Fruit fly (Drosophila melanogaster) whole organism, wandering third instar larva: ENCODE measurements around the gene Atac3.
A peak's percentile ranks its signal among the peaks of the same experiment; 100 is the strongest.

Experiments
- Abd-B ChIP-seq: fragments of >200 bp; optimal IDR thresholded peaks from 2 replicates; lab custom pipeline; 2017; ENCODE audit warnings: missing biosample characterization, missing genetic modification characterization
- CG32264 ChIP-seq: fragments of 200-800 bp; sonication (Bioruptor generic); optimal IDR thresholded peaks from 2 replicates; lab custom pipeline; 2016; ENCODE audit warnings: missing biosample characterization, missing genetic modification characterization
- CG9705 ChIP-seq: fragments of 200-800 bp; sonication (Bioruptor generic); optimal IDR thresholded peaks from 2 replicates; lab custom pipeline; 2018; ENCODE audit warnings: missing biosample characterization, mild to moderate bottlenecking, missing genetic modification characterization
- CrebA ChIP-seq: fragments of 200-800 bp; sonication (Bioruptor generic); optimal IDR thresholded peaks from 2 replicates; lab custom pipeline; 2016; ENCODE audit warnings: missing biosample characterization, mild to moderate bottlenecking, missing genetic modification characterization, borderline replicate concordance
- Dfd ChIP-seq: fragments of >200 bp; optimal IDR thresholded peaks from 2 replicates; lab custom pipeline; 2017; ENCODE audit warnings: missing biosample characterization, missing genetic modification characterization
- Dif ChIP-seq: fragments of 200-275, 200-300 bp; sonication (Bioruptor generic); optimal IDR thresholded peaks from 2 replicates; lab custom pipeline; 2018; ENCODE audit warnings: missing biosample characterization, missing genetic modification characterization; ENCODE audit not compliant: partially characterized antibody
- GATAd ChIP-seq: sonication (Bioruptor generic); optimal IDR thresholded peaks from 2 replicates; lab custom pipeline; 2016; ENCODE audit warnings: missing biosample characterization, missing genetic modification characterization
- HLH106 ChIP-seq: fragments of 200-800 bp; optimal IDR thresholded peaks from 3 replicates; lab custom pipeline; 2019; ENCODE audit warnings: missing biosample characterization, mild to moderate bottlenecking, missing genetic modification characterization, moderate library complexity
- Hnf4 ChIP-seq: fragments of 200-800 bp; sonication (Bioruptor generic); optimal IDR thresholded peaks from 2 replicates; lab custom pipeline; 2016; ENCODE audit warnings: missing biosample characterization, mild to moderate bottlenecking, missing genetic modification characterization
- Hr78 ChIP-seq: fragments of >200 bp; optimal IDR thresholded peaks from 2 replicates; lab custom pipeline; 2017; ENCODE audit warnings: missing biosample characterization, missing genetic modification characterization
- Hr83 ChIP-seq: fragments of 200-300 bp; sonication (Bioruptor generic); optimal IDR thresholded peaks from 2 replicates; lab custom pipeline; 2016; ENCODE audit warnings: missing biosample characterization, mild to moderate bottlenecking, missing genetic modification characterization, moderate library complexity; ENCODE audit not compliant: poor library complexity, severe bottlenecking
- Jra ChIP-seq: sonication (Bioruptor generic); optimal IDR thresholded peaks from 2 replicates; lab custom pipeline; 2016; ENCODE audit warnings: missing biosample characterization, missing genetic modification characterization
- Mio ChIP-seq: sonication (Bioruptor generic); optimal IDR thresholded peaks from 2 replicates; lab custom pipeline; 2016; ENCODE audit warnings: missing biosample characterization, missing genetic modification characterization
- Myc ChIP-seq: fragments of >200 bp; optimal IDR thresholded peaks from 2 replicates; lab custom pipeline; 2017
- N ChIP-seq: fragments of >200 bp; optimal IDR thresholded peaks from 2 replicates; lab custom pipeline; 2018; ENCODE audit warnings: missing biosample characterization, missing external identifiers, missing genetic modification characterization
- OdsH ChIP-seq: fragments of 200-800 bp; sonication (Bioruptor generic); optimal IDR thresholded peaks from 2 replicates; lab custom pipeline; 2016; ENCODE audit warnings: missing biosample characterization, mild to moderate bottlenecking, missing genetic modification characterization
- Rel ChIP-seq, 2 experiments: fragments of 200-800 bp; sonication (Bioruptor generic) in 1 of 2; optimal IDR thresholded peaks; 2 replicates in 1 of 2; 3 replicates in 1 of 2; lab custom pipeline; 2016 to 2019; ENCODE audit warnings: mild to moderate bottlenecking in 2 of 2, missing biosample characterization in 2 of 2, missing genetic modification characterization in 2 of 2, moderate library complexity in 1 of 2
- Sp1 ChIP-seq: fragments of 200-800 bp; sonication (Bioruptor generic); optimal IDR thresholded peaks from 3 replicates; lab custom pipeline; 2019; ENCODE audit warnings: missing biosample characterization, mild to moderate bottlenecking, missing genetic modification characterization, moderate library complexity
- Vsx2 ChIP-seq: fragments of 200-300, 225-300 bp; sonication (Bioruptor generic); optimal IDR thresholded peaks from 2 replicates; lab custom pipeline; 2018; ENCODE audit warnings: missing biosample characterization, missing genetic modification characterization; ENCODE audit not compliant: partially characterized antibody
- br ChIP-seq: fragments of 200-800 bp; sonication (Bioruptor generic); optimal IDR thresholded peaks from 2 replicates; lab custom pipeline; 2016; ENCODE audit warnings: missing biosample characterization, missing genetic modification characterization
- brk ChIP-seq: fragments of 200-800 bp; sonication (Bioruptor generic); optimal IDR thresholded peaks from 2 replicates; lab custom pipeline; 2016; ENCODE audit warnings: missing biosample characterization, mild to moderate bottlenecking, missing genetic modification characterization
- dl ChIP-seq, 2 experiments: fragments of 175-275, 200-275 bp in 1 of 2; fragments of 200-275 bp in 1 of 2; sonication (Bioruptor generic); optimal IDR thresholded peaks; lab custom pipeline; 2018; ENCODE audit warnings: mild to moderate bottlenecking in 2 of 2, missing biosample characterization in 2 of 2, missing genetic modification characterization in 2 of 2, moderate library complexity in 2 of 2; ENCODE audit not compliant: partially characterized antibody in 2 of 2, insufficient read depth in 1 of 2
- dmrt93B ChIP-seq: fragments of 200-800 bp; sonication (Bioruptor generic); optimal IDR thresholded peaks from 2 replicates; lab custom pipeline; 2018; ENCODE audit warnings: missing biosample characterization, mild to moderate bottlenecking, missing genetic modification characterization
- dsf ChIP-seq: sonication (Bioruptor generic); optimal IDR thresholded peaks from 2 replicates; lab custom pipeline; 2016; ENCODE audit warnings: missing biosample characterization, missing genetic modification characterization, borderline replicate concordance
- ey ChIP-seq: fragments of 200-800 bp; sonication (Bioruptor generic); optimal IDR thresholded peaks from 2 replicates; lab custom pipeline; 2016; ENCODE audit warnings: missing biosample characterization, missing genetic modification characterization
- foxo ChIP-seq, 2 experiments: fragments of 200-800 bp; sonication (Bioruptor generic); optimal IDR thresholded peaks; 2 replicates in 1 of 2; 3 replicates in 1 of 2; lab custom pipeline; 2016 to 2017; ENCODE audit warnings: missing biosample characterization in 2 of 2, missing genetic modification characterization in 2 of 2
- fru ChIP-seq: fragments of 200-800 bp; sonication (Bioruptor generic); optimal IDR thresholded peaks from 3 replicates; lab custom pipeline; 2016; ENCODE audit warnings: missing biosample characterization, mild to moderate bottlenecking, missing genetic modification characterization
- h ChIP-seq: fragments of 200-800 bp; sonication (Bioruptor generic); optimal IDR thresholded peaks from 3 replicates; lab custom pipeline; 2016; ENCODE audit warnings: missing biosample characterization, mild to moderate bottlenecking, missing genetic modification characterization
- jim ChIP-seq: fragments of 175-275, 200-325 bp; sonication (Bioruptor generic); optimal IDR thresholded peaks from 2 replicates; lab custom pipeline; 2016; ENCODE audit warnings: missing biosample characterization, mild to moderate bottlenecking, missing genetic modification characterization
- lola ChIP-seq: fragments of >200 bp; optimal IDR thresholded peaks from 2 replicates; lab custom pipeline; 2017; ENCODE audit warnings: missing biosample characterization, missing genetic modification characterization
- pan ChIP-seq: fragments of >200 bp; optimal IDR thresholded peaks from 2 replicates; lab custom pipeline; 2017
- psq ChIP-seq: fragments of 200-800 bp; sonication (Bioruptor generic); optimal IDR thresholded peaks from 3 replicates; lab custom pipeline; 2017; ENCODE audit warnings: missing biosample characterization, mild to moderate bottlenecking, missing genetic modification characterization, moderate library complexity
- rgr ChIP-seq: fragments of 200-800 bp; sonication (Bioruptor generic); optimal IDR thresholded peaks from 3 replicates; lab custom pipeline; 2016; ENCODE audit warnings: missing biosample characterization, mild to moderate bottlenecking, missing genetic modification characterization
- sage ChIP-seq: fragments of 200-800 bp; sonication (Bioruptor generic); optimal IDR thresholded peaks from 2 replicates; lab custom pipeline; 2016; ENCODE audit warnings: missing biosample characterization, mild to moderate bottlenecking, missing genetic modification characterization
- sv ChIP-seq: fragments of 200-800 bp; sonication (Bioruptor generic); optimal IDR thresholded peaks from 3 replicates; lab custom pipeline; 2016; ENCODE audit warnings: missing biosample characterization, missing genetic modification characterization
- tai ChIP-seq: sonication (Bioruptor generic); optimal IDR thresholded peaks from 2 replicates; lab custom pipeline; 2016; ENCODE audit warnings: missing biosample characterization, missing genetic modification characterization
- usp ChIP-seq: fragments of >200 bp; optimal IDR thresholded peaks from 2 replicates; lab custom pipeline; 2017; ENCODE audit warnings: missing biosample characterization, missing genetic modification characterization
- woc ChIP-seq: sonication (Bioruptor generic); optimal IDR thresholded peaks from 2 replicates; lab custom pipeline; 2016; ENCODE audit warnings: missing biosample characterization, mild to moderate bottlenecking, missing genetic modification characterization

Gene Atac3

DNA sequence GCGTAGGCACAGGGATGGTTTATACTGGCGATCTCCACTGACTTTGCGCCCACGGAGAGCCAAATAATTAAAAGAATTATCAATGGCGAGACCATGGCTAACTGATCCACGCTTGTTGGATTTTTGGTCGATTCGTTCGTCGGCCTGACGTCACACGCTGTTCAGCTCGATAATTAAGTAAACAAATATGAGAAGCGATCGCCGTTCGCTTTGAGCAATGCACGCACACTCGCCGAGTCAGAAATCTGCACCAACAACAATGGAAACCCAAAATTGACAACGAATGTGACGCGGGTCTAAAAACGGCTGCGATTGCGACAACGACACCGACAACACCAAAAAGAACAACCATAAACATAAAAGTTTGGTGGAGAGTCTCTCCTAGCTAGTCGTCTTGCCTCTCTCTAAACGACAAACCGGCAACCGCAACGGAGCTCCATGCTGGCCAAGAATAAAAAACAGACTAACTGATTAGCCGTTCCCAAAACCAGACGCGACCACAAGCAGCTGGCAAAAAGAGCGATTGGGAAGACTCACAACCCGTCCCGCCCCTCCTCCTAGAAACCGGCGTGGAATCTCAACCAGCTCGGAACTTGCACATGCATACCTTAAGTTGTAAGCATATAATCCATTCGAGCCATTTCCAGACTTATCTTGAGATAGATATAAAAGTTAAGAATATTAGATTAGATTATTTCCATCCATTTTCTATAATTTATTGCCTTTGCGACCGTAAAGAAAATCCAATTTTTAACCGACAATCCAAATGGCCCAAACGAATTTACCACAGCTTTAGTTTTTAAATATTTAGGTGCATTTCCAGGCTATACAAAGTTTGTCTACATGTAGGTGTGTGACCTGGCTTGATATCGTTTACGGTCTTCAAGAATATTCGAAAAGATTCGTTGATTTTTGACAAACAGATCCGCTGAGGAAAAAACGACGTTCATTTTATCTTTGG is 4.3 kb upstream of the Atac3 start, which contains the start of gene mthl9:
mthl9 (minus strand) TSS at position 468 of the 961 bp plus-strand sequence.
- no peak for TF ChIP-seq GATAd (GFP tag; lab: Kevin White, UChicago)
- no peak for TF ChIP-seq sv
- no peak for TF ChIP-seq CG32264 (GFP tag; lab: Kevin White, UChicago)
- TF ChIP-seq psq (GFP tag; lab: Kevin White, UChicago) = no peak
- TF ChIP-seq pan (lab: Kevin White, UChicago) = no peak
- no peak for TF ChIP-seq fru
- no peak for TF ChIP-seq brk (GFP tag; lab: Kevin White, UChicago)
- TF ChIP-seq Mio (GFP tag; lab: Kevin White, UChicago) = no peak
- no peak for TF ChIP-seq OdsH
- TF ChIP-seq N (GFP tag; lab: Kevin White, UChicago) = no peak
- TF ChIP-seq CrebA = no peak
- TF ChIP-seq Sp1 (GFP tag; lab: Kevin White, UChicago) = peak; percentile 35
- no peak for TF ChIP-seq Rel (GFP tag; optimal IDR thresholded peaks at IDR 0.05; lab: Kevin White, UChicago)
- peak; percentile 11 for TF ChIP-seq Rel (tag; optimal IDR thresholded peaks at IDR 0.05; lab: Kevin White, UChicago)
- TF ChIP-seq br (GFP tag; lab: Kevin White, UChicago) = no peak
- no peak for TF ChIP-seq lola (GFP tag; lab: Kevin White, UChicago)
- no peak for TF ChIP-seq Jra (GFP tag; lab: Kevin White, UChicago)
- no peak for TF ChIP-seq h
- TF ChIP-seq Abd-B = no peak
- TF ChIP-seq usp (GFP tag; lab: Kevin White, UChicago) = no peak
- TF ChIP-seq dsf (GFP tag; lab: Kevin White, UChicago) = no peak
- TF ChIP-seq Dfd = no peak
- TF ChIP-seq tai (GFP tag; lab: Kevin White, UChicago) = no peak
- peak; percentile 3 for TF ChIP-seq Hr83
- TF ChIP-seq ey = no peak
- TF ChIP-seq rgr = peak; percentile 29
- peak in 1 of 2 experiments; percentile 26 for TF ChIP-seq dl (GFP tag; optimal IDR thresholded peaks at IDR 0.05; lab: Kevin White, UChicago; ENCODE audit: insufficient read depth in 1 of 2, partially characterized antibody in 2 of 2)
- TF ChIP-seq woc (GFP tag; lab: Kevin White, UChicago) = no peak
- TF ChIP-seq CG9705 (GFP tag; lab: Kevin White, UChicago) = no peak
- no peak for TF ChIP-seq sage (GFP tag; lab: Kevin White, UChicago)
- TF ChIP-seq Vsx2 = peak; percentile 98
- TF ChIP-seq HLH106 (tag; lab: Kevin White, UChicago) = peak; percentile 10
- TF ChIP-seq Hnf4 (GFP tag; lab: Kevin White, UChicago) = no peak
- TF ChIP-seq dmrt93B (GFP tag; lab: Kevin White, UChicago) = no peak
- peak; percentile 57 for TF ChIP-seq Dif (GFP tag; lab: Kevin White, UChicago)
- TF ChIP-seq jim (GFP tag; lab: Kevin White, UChicago) = no peak
- peak; percentile 83 for TF ChIP-seq Myc
- no peak for TF ChIP-seq foxo (GFP tag; optimal IDR thresholded peaks at IDR 0.05; lab: Kevin White, UChicago)
- no peak for TF ChIP-seq Hr78 (GFP tag; lab: Kevin White, UChicago)
- TF ChIP-seq, all 38 proteins: peak for 9

DNA sequence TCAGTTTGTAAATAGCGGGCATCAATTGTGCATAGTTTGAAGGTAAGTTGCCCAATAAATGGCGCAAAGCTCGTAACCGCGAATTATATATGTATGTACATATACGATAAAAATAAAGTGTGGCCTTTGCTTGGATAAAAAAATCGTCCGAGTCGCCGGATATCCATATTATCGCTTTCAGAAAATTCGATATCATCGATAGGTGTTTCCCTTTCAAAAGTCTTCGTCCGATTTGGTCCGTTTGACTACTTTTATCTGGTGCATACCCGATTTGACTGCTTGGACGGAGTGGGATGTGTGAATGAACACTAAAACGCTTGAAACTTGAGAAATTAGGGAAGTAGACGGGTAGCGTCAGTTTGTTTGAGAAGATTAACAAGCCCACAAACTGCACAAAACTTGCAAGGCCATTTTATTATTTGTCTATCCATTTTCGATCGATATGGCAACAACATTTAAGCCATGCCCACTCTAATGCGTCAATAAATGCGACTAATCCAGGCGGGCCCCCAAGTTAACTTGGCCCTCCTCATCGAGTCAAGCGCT is 1.4 kb upstream of the Atac3 start:
- peak; percentile 12 for TF ChIP-seq CG9705 (GFP tag; lab: Kevin White, UChicago)
- no peak for TF ChIP-seq Rel (GFP tag; optimal IDR thresholded peaks at IDR 0.05; lab: Kevin White, UChicago)
- peak; percentile 64 for TF ChIP-seq Rel (tag; optimal IDR thresholded peaks at IDR 0.05; lab: Kevin White, UChicago)
- no peak for TF ChIP-seq Hr83
- TF ChIP-seq rgr = no peak
- TF ChIP-seq, all 38 proteins: peak for 2
